Comparison of ENCODE assay signal across 2 worm cellular contexts in genomic region chrIV:5183755-5184166, ce11.
TF ChIP-seq lines count a peak whose summit lies in the region.

W03F8.4 (plus strand) TSS chrIV:5184123.

TF ChIP-seq in whole organism, L4 larva, 104 proteins besides CTCF, POLR2A, EP300 and RAD21 (continued from another document):
- no peak for TF ChIP-seq lin-39 (tag; optimal IDR thresholded peaks at IDR 0.05; lab: Kevin White, UChicago)
- TF ChIP-seq ZK337.2 (GFP tag; IDR thresholded peaks at IDR 0.05; lab: Robert Waterston, UW): peak; percentile 71; the same call in 1 of the 2 replicates
- TF ChIP-seq lsy-2 (tag; optimal IDR thresholded peaks at IDR 0.05; lab: Kevin White, UChicago): peak; percentile 61 to 95
- TF ChIP-seq fkh-10 (GFP tag; optimal IDR thresholded peaks at IDR 0.05; lab: Kevin White, UChicago): peak; percentile 24
- peak; percentile 95 for TF ChIP-seq mes-2 (tag; optimal IDR thresholded peaks at IDR 0.05; lab: Kevin White, UChicago; ENCODE audit: poor library complexity, severe bottlenecking)
- TF ChIP-seq lin-1 (GFP tag; IDR thresholded peaks at IDR 0.05; lab: Robert Waterston, UW): peak; percentile 91
- TF ChIP-seq rbr-2 (tag; optimal IDR thresholded peaks at IDR 0.05; lab: Kevin White, UChicago): peak; percentile 92
- TF ChIP-seq unc-39 (tag; optimal IDR thresholded peaks at IDR 0.05; lab: Kevin White, UChicago): no peak
- TF ChIP-seq zip-11 (GFP tag; IDR thresholded peaks at IDR 0.05; lab: Robert Waterston, UW): no peak
- peak; percentile 91 for TF ChIP-seq nhr-77 (tag; optimal IDR thresholded peaks at IDR 0.05; lab: Kevin White, UChicago)
- peak; percentile 56 for TF ChIP-seq Y48G9A.11 (GFP tag; IDR thresholded peaks at IDR 0.05; lab: Robert Waterston, UW)
- TF ChIP-seq nhr-28 (tag; optimal IDR thresholded peaks at IDR 0.05; lab: Kevin White, UChicago): peak; percentile 80
- TF ChIP-seq gei-8 (GFP tag; optimal IDR thresholded peaks at IDR 0.05; lab: Kevin White, UChicago): no peak
- peak; percentile 69 for TF ChIP-seq lin-15B (tag; optimal IDR thresholded peaks at IDR 0.05; lab: Kevin White, UChicago)
- TF ChIP-seq ctbp-1 (GFP tag; IDR thresholded peaks at IDR 0.05; lab: Robert Waterston, UW): peak; percentile 83
- peak; percentile 51 for TF ChIP-seq unc-130 (GFP tag; optimal IDR thresholded peaks at IDR 0.05; lab: Kevin White, UChicago)
- TF ChIP-seq ceh-20 (GFP tag; IDR thresholded peaks at IDR 0.05; lab: Robert Waterston, UW): peak; percentile 90
- TF ChIP-seq lin-13 (GFP tag; optimal IDR thresholded peaks at IDR 0.05; lab: Kevin White, UChicago): peak; percentile 85
- no peak for TF ChIP-seq nhr-237 (tag; optimal IDR thresholded peaks at IDR 0.05; lab: Kevin White, UChicago)
- no peak for TF ChIP-seq ceh-28 (tag; optimal IDR thresholded peaks at IDR 0.05; lab: Kevin White, UChicago)
- TF ChIP-seq mxl-3 (GFP tag; optimal IDR thresholded peaks at IDR 0.05; lab: Kevin White, UChicago): peak; percentile 55
- TF ChIP-seq madf-5 (GFP tag; IDR thresholded peaks at IDR 0.05; lab: Robert Waterston, UW): no peak
- TF ChIP-seq egl-27 (tag; optimal IDR thresholded peaks at IDR 0.05; lab: Kevin White, UChicago): no peak
- no peak for TF ChIP-seq R02D3.7 (tag; optimal IDR thresholded peaks at IDR 0.05; lab: Kevin White, UChicago)
- peak; percentile 82 for TF ChIP-seq F10B5.3 (tag; optimal IDR thresholded peaks at IDR 0.05; lab: Kevin White, UChicago)
- TF ChIP-seq F37D6.2 (tag; optimal IDR thresholded peaks at IDR 0.05; lab: Kevin White, UChicago): peak; percentile 83
- TF ChIP-seq hif-1 (tag; optimal IDR thresholded peaks at IDR 0.05; lab: Kevin White, UChicago): peak; percentile 29 to 72
- TF ChIP-seq duxl-1 (tag; optimal IDR thresholded peaks at IDR 0.05; lab: Kevin White, UChicago; ENCODE audit: poor library complexity): peak; percentile 90
- 0 out of 2 replicates have a peak, but pooled peaks have one; percentile 54 for TF ChIP-seq madf-9 (GFP tag; conservative IDR thresholded peaks at IDR 0.05; lab: Robert Waterston, UW)
- TF ChIP-seq D1046.2 (GFP tag; IDR thresholded peaks at IDR 0.05; lab: Robert Waterston, UW): 0 out of 2 replicates have a peak, but pooled peaks have one; percentile 47
- TF ChIP-seq T26A8.4 (GFP tag; IDR thresholded peaks at IDR 0.05; lab: Robert Waterston, UW): peak; percentile 96
- no peak for TF ChIP-seq ztf-7 (tag; optimal IDR thresholded peaks at IDR 0.05; lab: Kevin White, UChicago)
- TF ChIP-seq ama-1 (optimal IDR thresholded peaks at IDR 0.05; lab: Kevin White, UChicago): peak; percentile 65

TF ChIP-seq in whole organism, late embryonic, 69 proteins besides CTCF, POLR2A, EP300 and RAD21 (continued from another document):
- no peak for TF ChIP-seq hlh-30 (tag; optimal IDR thresholded peaks at IDR 0.05; lab: Kevin White, UChicago; ENCODE audit: insufficient read depth)
- TF ChIP-seq odd-2 (tag; optimal IDR thresholded peaks at IDR 0.05; lab: Kevin White, UChicago): no peak
- peak; percentile 28 for TF ChIP-seq elt-2 (tag; optimal IDR thresholded peaks at IDR 0.05; lab: Kevin White, UChicago)
TF ChIP-seq in whole organism, late embryonic: peak in this region for 27.
